Worm (Caenorhabditis elegans): ENCODE measurements around the gene mlt-4.
"Not testable (repeated sequence)": the region's sequence is repeated elsewhere in the genome, so short reads cannot be mapped to it uniquely, and the experiment has no call there.

The mlt-4 gene

DNA sequence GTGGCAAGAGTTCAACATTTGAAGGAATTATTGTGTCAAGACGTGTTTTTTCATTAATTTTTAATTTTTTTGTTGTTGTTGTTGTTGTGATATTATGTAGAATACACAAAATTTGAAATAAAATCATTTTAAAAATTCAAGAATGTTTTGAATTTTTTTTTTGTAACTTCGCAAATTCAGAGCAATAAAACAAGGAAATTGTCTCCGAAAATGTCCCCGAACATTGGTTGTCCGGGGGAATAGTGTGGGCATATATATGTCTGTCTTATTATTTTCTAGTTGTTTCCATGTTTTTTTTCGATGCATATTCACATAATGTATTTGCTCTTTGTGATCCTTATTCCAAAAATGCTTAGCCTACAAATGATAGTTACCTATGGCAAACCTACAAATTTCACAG is 22.3 kb upstream of the mlt-4 start, which contains the start of gene clec-262:
clec-262 (plus strand) TSS at position 301 of the 400 bp plus-strand sequence.
- TF ChIP-seq nhr-120 (GFP tag; IDR thresholded peaks at IDR 0.05), result no peak
- no peak for TF ChIP-seq ztf-25 (GFP tag; IDR thresholded peaks at IDR 0.05)
- TF ChIP-seq cebp-2 (GFP tag; IDR thresholded peaks at IDR 0.05), result no peak

DNA sequence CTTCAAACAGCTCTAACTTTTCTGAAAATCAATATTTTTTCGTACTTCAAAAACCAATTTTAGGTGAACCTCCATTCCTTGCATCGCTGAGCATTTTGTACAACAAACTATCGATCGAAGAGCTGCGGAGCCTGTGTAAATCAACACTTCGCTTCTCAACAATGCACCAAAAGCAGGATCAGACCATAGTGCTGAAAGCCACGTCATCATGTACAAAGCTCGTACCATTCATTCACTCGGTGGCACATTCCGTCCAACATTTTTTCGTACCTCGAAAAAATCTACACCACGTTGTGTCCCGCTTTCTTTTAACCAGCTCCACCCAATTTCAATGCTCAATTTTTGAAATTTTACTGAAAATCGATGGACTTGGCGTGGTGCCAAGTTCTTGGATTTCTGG is 21.4 kb upstream of the mlt-4 start, which contains the start of gene ZC15.10:
ZC15.10 (plus strand) TSS at position 162 of the 400 bp plus-strand sequence.
- no peak for TF ChIP-seq Y53G8AR.9 (GFP tag; conservative IDR thresholded peaks at IDR 0.05)
- TF ChIP-seq ztf-26 (tag; optimal IDR thresholded peaks at IDR 0.05), result no peak
- no peak for TF ChIP-seq F49E8.2 (tag; optimal IDR thresholded peaks at IDR 0.05; ENCODE audit: insufficient read depth)
- TF ChIP-seq ceh-58 (GFP tag; IDR thresholded peaks at IDR 0.05), result no peak
- TF ChIP-seq Y79H2A.3 (GFP tag; conservative IDR thresholded peaks at IDR 0.05), result no peak
- no peak for TF ChIP-seq K11D2.4 (GFP tag; IDR thresholded peaks at IDR 0.05)
- no peak for TF ChIP-seq rcor-1 (GFP tag; IDR thresholded peaks at IDR 0.05)
- no peak for TF ChIP-seq aptf-2 (GFP tag; conservative IDR thresholded peaks at IDR 0.05)
- TF ChIP-seq attf-3 (GFP tag; conservative IDR thresholded peaks at IDR 0.05), result no peak
- no peak for TF ChIP-seq let-526 (GFP tag; IDR thresholded peaks at IDR 0.05)

DNA sequence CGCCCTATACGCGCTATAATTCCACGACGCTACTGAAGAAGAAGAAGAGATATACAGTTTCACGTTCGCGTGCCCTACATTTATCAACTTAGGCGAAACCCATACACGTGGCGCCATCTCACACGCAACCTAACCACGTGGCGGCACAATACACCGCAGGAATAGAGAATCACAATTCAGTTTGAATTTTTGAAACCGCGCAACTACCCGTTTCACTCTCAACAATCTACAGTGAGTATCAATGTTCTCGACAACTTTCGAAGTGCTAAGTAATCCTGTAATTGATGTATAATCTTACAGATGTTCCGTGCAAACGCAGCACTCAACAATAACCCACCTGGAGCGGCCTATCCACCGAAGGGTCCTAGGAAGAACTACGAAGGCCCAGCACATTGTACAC is 16.6 kb upstream of the mlt-4 start, which contains the start of gene ZC15.1:
ZC15.1 (plus strand) TSS at position 301 of the 400 bp plus-strand sequence.
- TF ChIP-seq nhr-80 (tag; optimal IDR thresholded peaks at IDR 0.05) (no peak), F37B4.10 (GFP tag; IDR thresholded peaks at IDR 0.05) (no peak), ztf-28 (GFP tag; IDR thresholded peaks at IDR 0.05) (no peak)

DNA sequence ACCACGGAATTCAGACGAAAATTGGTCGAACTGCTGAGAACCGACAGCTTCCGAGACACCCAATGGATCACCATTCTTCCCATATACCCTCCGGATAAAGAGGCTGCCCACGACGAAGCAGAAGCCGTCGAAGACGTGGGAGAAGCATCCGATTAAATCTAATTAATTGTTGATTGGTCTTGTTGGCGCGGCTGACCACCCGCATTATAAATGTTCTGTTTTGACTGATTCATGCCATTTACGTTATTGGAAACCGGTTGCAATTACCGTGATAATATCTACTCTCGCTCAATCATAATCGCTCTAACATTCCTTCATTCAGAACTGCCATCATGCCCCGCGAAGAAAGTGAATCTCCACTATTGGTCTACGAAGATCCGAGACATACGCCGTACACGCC is 14.1 kb upstream of the mlt-4 start, which contains the start of gene ZC15.3:
ZC15.3 (plus strand) TSS at position 301 of the 400 bp plus-strand sequence.
- not testable (repeated sequence) for TF ChIP-seq B0336.3 (GFP tag; IDR thresholded peaks at IDR 0.05); rcor-1 (GFP tag; IDR thresholded peaks at IDR 0.05); ama-1 (optimal IDR thresholded peaks at IDR 0.05); ama-1 (GFP tag; optimal IDR thresholded peaks at IDR 0.05)

DNA sequence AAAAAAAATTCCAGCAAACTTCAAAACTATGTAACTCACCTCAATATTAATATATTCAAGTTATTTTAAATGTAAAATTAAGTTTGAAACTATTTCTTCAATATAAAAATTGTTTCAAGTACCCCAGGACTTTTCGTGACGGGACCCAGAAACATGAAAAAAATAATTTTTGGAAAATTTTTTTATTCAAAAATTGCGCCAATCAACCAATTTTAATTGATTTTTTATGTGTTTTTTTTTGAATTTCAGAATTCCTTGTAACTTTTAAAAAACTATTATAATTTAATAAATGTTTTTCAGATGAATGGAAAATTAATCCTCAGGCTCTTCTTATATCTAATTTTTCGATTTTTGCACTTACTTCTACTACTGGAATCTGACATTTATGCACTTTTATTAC is 8.4 kb upstream of the mlt-4 start, which contains the start of gene ZC15.5:
ZC15.5 (plus strand) TSS at position 301 of the 400 bp plus-strand sequence.
- TF ChIP-seq egl-18 (GFP tag; IDR thresholded peaks at IDR 0.05) (no peak), attf-3 (GFP tag; conservative IDR thresholded peaks at IDR 0.05) (no peak), snpc-4 (GFP tag; optimal IDR thresholded peaks at IDR 0.05) (no peak), snpc-4 (tag; optimal IDR thresholded peaks at IDR 0.05) (no peak), lir-1 (GFP tag; conservative IDR thresholded peaks at IDR 0.05) (no peak), ama-1 (optimal IDR thresholded peaks at IDR 0.05) (no peak), ama-1 (GFP tag; optimal IDR thresholded peaks at IDR 0.05) (no peak), T07F8.4 (tag; optimal IDR thresholded peaks at IDR 0.05) (no peak), mxl-1 (tag; optimal IDR thresholded peaks at IDR 0.05) (no peak), cebp-1 (GFP tag; IDR thresholded peaks at IDR 0.05) (no peak), cebp-1 (tag; optimal IDR thresholded peaks at IDR 0.05) (no peak), B0019.2 (GFP tag; conservative IDR thresholded peaks at IDR 0.05) (no peak), aptf-2 (GFP tag; conservative IDR thresholded peaks at IDR 0.05) (no peak), lsl-1 (GFP tag; optimal IDR thresholded peaks at IDR 0.05) (no peak), ceh-40 (GFP tag; IDR thresholded peaks at IDR 0.05) (no peak), T26A5.8 (tag; optimal IDR thresholded peaks at IDR 0.05) (no peak), pbrm-1 (GFP tag; IDR thresholded peaks at IDR 0.05) (no peak), ceh-79 (tag; optimal IDR thresholded peaks at IDR 0.05) (no peak), K12H6.12 (tag; optimal IDR thresholded peaks at IDR 0.05) (no peak)

All from whole organism, young adult.